Worm (Caenorhabditis elegans): ENCODE data around the gene dhs-25.

The dhs-25 gene

ce11 chrX:1502490-1502889, 16.2 kb downstream of the dhs-25 start, which contains the start of gene F09E10.1:
Gene F09E10.1, plus strand, starts transcription at chrX:1502790.
- TF ChIP-seq jun-1 (tag; optimal IDR thresholded peaks at IDR 0.05) (no peak), ZK546.5 (tag; optimal IDR thresholded peaks at IDR 0.05) (no peak), unc-62 (GFP tag; optimal IDR thresholded peaks at IDR 0.05 in 1 of 2) (peak in 1 of 2 experiments; percentile 48), unc-62 (tag; optimal IDR thresholded peaks at IDR 0.05) (no peak)

ce11 chrX:1502914-1503313, 16.6 kb downstream of the dhs-25 start:
- TF ChIP-seq hif-1 (tag; optimal IDR thresholded peaks at IDR 0.05), result no peak
- TF ChIP-seq ztf-7 (tag; optimal IDR thresholded peaks at IDR 0.05), result no peak
- TF ChIP-seq aha-1 (tag), result no peak
- peak; percentile 61 for TF ChIP-seq set-16 (GFP tag; IDR thresholded peaks at IDR 0.05)
- TF ChIP-seq unc-62 (GFP tag; optimal IDR thresholded peaks at IDR 0.05 in 1 of 2), result no peak
- no peak for TF ChIP-seq unc-62 (tag; optimal IDR thresholded peaks at IDR 0.05)
- TF ChIP-seq egl-43 (GFP tag; IDR thresholded peaks at IDR 0.05), result 0 out of 2 replicates have a peak, but pooled peaks have one; percentile 50
- no peak for TF ChIP-seq lin-1 (GFP tag; IDR thresholded peaks at IDR 0.05)
- TF ChIP-seq arid-1 (GFP tag; conservative IDR thresholded peaks at IDR 0.05), result no peak
- no peak for TF ChIP-seq pha-4 (GFP tag; IDR thresholded peaks at IDR 0.05)
- no peak for TF ChIP-seq pha-4 (tag; optimal IDR thresholded peaks at IDR 0.05)
- no peak for TF ChIP-seq duxl-1 (tag; optimal IDR thresholded peaks at IDR 0.05; ENCODE audit: poor library complexity)
- no peak for TF ChIP-seq cey-2 (tag; optimal IDR thresholded peaks at IDR 0.05; ENCODE audit: borderline replicate concordance, insufficient read depth)
- TF ChIP-seq jun-1 (tag; optimal IDR thresholded peaks at IDR 0.05), result no peak

- TF ChIP-seq set-16 (GFP tag; IDR thresholded peaks at IDR 0.05), result no peak
- TF ChIP-seq lin-39 (tag; optimal IDR thresholded peaks at IDR 0.05), result peak; percentile 51
- TF ChIP-seq nhr-102 (tag; optimal IDR thresholded peaks at IDR 0.05), result peak; percentile 17
- TF ChIP-seq nhr-111 (GFP tag; optimal IDR thresholded peaks at IDR 0.05), result peak; percentile 52
- TF ChIP-seq nhr-28 (tag; optimal IDR thresholded peaks at IDR 0.05), result peak; percentile 37
- peak; percentile 25 for TF ChIP-seq gei-8 (GFP tag; optimal IDR thresholded peaks at IDR 0.05)
- peak; percentile 72 for TF ChIP-seq mdt-29 (GFP tag; IDR thresholded peaks at IDR 0.05)
- TF ChIP-seq dmd-6 (GFP tag; IDR thresholded peaks at IDR 0.05), result peak; percentile 37; the same call in 1 of the 2 replicates
- TF ChIP-seq aha-1 (tag), result peak; percentile 87
- no peak for TF ChIP-seq nhr-48 (tag; optimal IDR thresholded peaks at IDR 0.05)
- TF ChIP-seq mep-1 (tag; optimal IDR thresholded peaks at IDR 0.05), result peak; percentile 77
- TF ChIP-seq lsy-2 (tag; optimal IDR thresholded peaks at IDR 0.05), result peak; percentile 27 to 54
- peak; percentile 82 for TF ChIP-seq sdz-12 (GFP tag; optimal IDR thresholded peaks at IDR 0.05)
- TF ChIP-seq nhr-76 (tag; optimal IDR thresholded peaks at IDR 0.05), result no peak
- TF ChIP-seq Y105C5A.15 (GFP tag; IDR thresholded peaks at IDR 0.05), result no peak
- no peak for TF ChIP-seq ceh-62 (tag; optimal IDR thresholded peaks at IDR 0.05)
- 0 out of 4 replicates have a peak, but pooled peaks of 1 of the 2 experiments have one; percentile 10 for TF ChIP-seq madf-5 (GFP tag; IDR thresholded peaks at IDR 0.05)
- peak; percentile 32 for TF ChIP-seq hlh-11 (tag; optimal IDR thresholded peaks at IDR 0.05)
- peak in 1 of 2 experiments; percentile 11 for TF ChIP-seq daf-16 (GFP tag; optimal IDR thresholded peaks at IDR 0.05)
- TF ChIP-seq daf-16 (tag; optimal IDR thresholded peaks at IDR 0.05), result peak; percentile 53
- TF ChIP-seq lin-13 (GFP tag; optimal IDR thresholded peaks at IDR 0.05), result no peak
- TF ChIP-seq hmg-1.1 (GFP tag; IDR thresholded peaks at IDR 0.05), result 0 out of 2 replicates have a peak, but pooled peaks have one; percentile 11
- TF ChIP-seq daf-12 (tag; optimal IDR thresholded peaks at IDR 0.05), result no peak
- TF ChIP-seq zfp-3 (GFP tag; conservative IDR thresholded peaks at IDR 0.05), result peak; percentile 91
- no peak for TF ChIP-seq nhr-6 (tag; optimal IDR thresholded peaks at IDR 0.05)
- TF ChIP-seq lim-7 (GFP tag; IDR thresholded peaks at IDR 0.05), result no peak
- no peak for TF ChIP-seq fkh-10 (GFP tag; optimal IDR thresholded peaks at IDR 0.05)
- TF ChIP-seq T26A8.4 (GFP tag; IDR thresholded peaks at IDR 0.05), result peak; percentile 84
- peak; percentile 84 for TF ChIP-seq nhr-10 (tag; optimal IDR thresholded peaks at IDR 0.05)
- TF ChIP-seq dmd-9 (GFP tag; IDR thresholded peaks at IDR 0.05), result peak; percentile 2; the same call in 1 of the 2 replicates
- peak; percentile 88; the same call in 1 of the 2 replicates for TF ChIP-seq Y75B8A.6 (GFP tag; IDR thresholded peaks at IDR 0.05)
- TF ChIP-seq dve-1 (tag; optimal IDR thresholded peaks at IDR 0.05; ENCODE audit: insufficient read depth), result peak; percentile 65
- peak; percentile 70; the same call in 1 of the 2 replicates for TF ChIP-seq nhr-42 (GFP tag; IDR thresholded peaks at IDR 0.05)
- TF ChIP-seq ZK546.5 (tag; optimal IDR thresholded peaks at IDR 0.05), result no peak
Measured at ce11 chrX:1503698-1504501, 17.6 kb downstream of the dhs-25 start.
